Worm (Caenorhabditis elegans) whole organism, L1 larva: Measurements from ENCODE around the gene M163.8.

Experiments used
- aha-1 ChIP-seq: fragments of 150-350 bp; optimal IDR thresholded peaks from 2 replicates; lab custom pipeline; 2014; ENCODE audit warnings: missing biosample characterization, missing genetic modification characterization
- efl-1 ChIP-seq, 4 experiments: fragments of 150-350 bp; optimal IDR thresholded peaks in 3 of 4; peaks in 1 of 4; 1 replicate in 1 of 4; 2 replicates in 3 of 4; lab custom pipeline; 2014; ENCODE audit warnings: missing biosample characterization in 2 of 4, missing genetic modification characterization in 2 of 4, missing genetic modification reagents in 2 of 4
- egl-27 ChIP-seq, 2 experiments: fragments of 150-350 bp in 1 of 2; sonication (generic microtip); optimal IDR thresholded peaks; 3 replicates each; lab custom pipeline; 2017 to 2018; ENCODE audit warnings: missing biosample characterization in 2 of 2, missing genetic modification characterization in 2 of 2, missing genetic modification reagents in 2 of 2
- hpl-2 ChIP-seq: fragments of 150-350 bp; optimal IDR thresholded peaks from 2 replicates; lab custom pipeline; 2014; ENCODE audit warnings: missing biosample characterization, missing genetic modification reagents, missing genetic modification characterization
- lin-13 ChIP-seq: fragments of 150-350 bp; optimal IDR thresholded peaks from 2 replicates; lab custom pipeline; 2014; ENCODE audit warnings: missing biosample characterization, missing genetic modification reagents, missing genetic modification characterization
- lin-39 ChIP-seq: fragments of 150-350 bp; optimal IDR thresholded peaks from 2 replicates; lab custom pipeline; 2014; ENCODE audit warnings: missing biosample characterization, missing genetic modification reagents, missing genetic modification characterization
- nhr-237 ChIP-seq: fragments of 150-350 bp; optimal IDR thresholded peaks from 2 replicates; lab custom pipeline; 2014; ENCODE audit warnings: missing biosample characterization, missing genetic modification characterization
- nhr-28 ChIP-seq: fragments of 150-350 bp; optimal IDR thresholded peaks from 2 replicates; lab custom pipeline; 2014; ENCODE audit warnings: missing biosample characterization, missing genetic modification characterization
- nhr-76 ChIP-seq: sonication (generic microtip); optimal IDR thresholded peaks from 2 replicates; lab custom pipeline; 2017; ENCODE audit warnings: missing biosample characterization, missing genetic modification characterization
- nhr-77 ChIP-seq: fragments of 150-350 bp; optimal IDR thresholded peaks from 2 replicates; lab custom pipeline; 2014; ENCODE audit warnings: missing biosample characterization, missing genetic modification characterization
- sptf-1 ChIP-seq: fragments of 150-350 bp; optimal IDR thresholded peaks from 2 replicates; lab custom pipeline; 2014; ENCODE audit warnings: missing biosample characterization, missing genetic modification characterization
- sup-37 ChIP-seq: fragments of 200-800 bp; sonication (Bioruptor generic); optimal IDR thresholded peaks from 2 replicates; lab custom pipeline; 2018; ENCODE audit warnings: mild to moderate bottlenecking, missing genetic modification characterization, missing compliant biosample characterization
- ztf-11 ChIP-seq, 2 experiments: sonication (generic microtip); optimal IDR thresholded peaks; 2 replicates each; lab custom pipeline; 2016 to 2017; ENCODE audit warnings: missing genetic modification characterization in 2 of 2, missing biosample characterization in 1 of 2, missing compliant biosample characterization in 1 of 2

DNA sequence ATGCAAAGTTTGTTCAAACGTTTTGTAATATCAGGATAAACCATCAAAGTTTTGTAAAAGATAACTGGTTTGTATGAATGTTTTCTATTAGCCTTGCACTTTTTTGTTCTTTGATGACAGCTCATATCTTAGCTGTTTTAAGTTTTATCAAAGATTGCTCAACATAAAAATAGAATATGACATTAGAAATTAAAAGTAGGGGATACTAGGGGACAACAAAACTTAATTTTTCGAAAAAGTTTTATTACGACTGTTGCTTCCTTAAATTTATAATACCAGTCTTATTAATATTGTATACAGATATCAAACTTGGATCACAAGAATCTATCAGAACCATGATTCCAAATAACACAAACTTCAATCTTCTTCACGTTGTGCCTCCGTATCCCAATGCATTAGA, 10.9 kb downstream of the M163.8 start, which contains the start of gene ztf-14:
- TF ChIP-seq lin-13 (GFP tag; lab: Kevin White, UChicago), result no peak
- TF ChIP-seq egl-27 (tag; optimal IDR thresholded peaks at IDR 0.05; lab: Kevin White, UChicago), result no peak
- TF ChIP-seq nhr-28 (tag; lab: Kevin White, UChicago), result no peak
- TF ChIP-seq aha-1 (tag; lab: Kevin White, UChicago), result no peak
- TF ChIP-seq sup-37 (GFP tag; lab: Kevin White, UChicago), result no peak
- TF ChIP-seq hpl-2 (GFP tag; lab: Kevin White, UChicago), result no peak
- no peak for TF ChIP-seq nhr-76 (tag; lab: Kevin White, UChicago)
- no peak for TF ChIP-seq nhr-237
- no peak for TF ChIP-seq lin-39 (tag; lab: Kevin White, UChicago)
- no peak for TF ChIP-seq ztf-11 (tag; optimal IDR thresholded peaks at IDR 0.05; lab: Kevin White, UChicago)
- no peak for TF ChIP-seq sptf-1
- TF ChIP-seq nhr-77 (tag; lab: Kevin White, UChicago), result no peak
- no peak for TF ChIP-seq efl-1 (optimal IDR thresholded peaks at IDR 0.05; lab: Kevin White, UChicago)
- TF ChIP-seq efl-1 (GFP tag; optimal IDR thresholded peaks at IDR 0.05 in 1 of 2; lab: Kevin White, UChicago), result peak in 1 of 2 experiments; percentile 15
